Fruit fly (Drosophila melanogaster) whole organism, wandering third instar larva: Measurements from ENCODE around the gene Jhbp11.

Source experiments
- Hr78 ChIP-seq: fragments of >200 bp; optimal IDR thresholded peaks from 2 replicates; lab custom pipeline; 2017; ENCODE audit warnings: missing biosample characterization, missing genetic modification characterization
- brk ChIP-seq: fragments of 200-800 bp; sonication (Bioruptor generic); optimal IDR thresholded peaks from 2 replicates; lab custom pipeline; 2016; ENCODE audit warnings: missing biosample characterization, mild to moderate bottlenecking, missing genetic modification characterization
- dl ChIP-seq, 2 experiments: fragments of 175-275, 200-275 bp in 1 of 2; fragments of 200-275 bp in 1 of 2; sonication (Bioruptor generic); optimal IDR thresholded peaks; lab custom pipeline; 2018; ENCODE audit warnings: mild to moderate bottlenecking in 2 of 2, missing biosample characterization in 2 of 2, missing genetic modification characterization in 2 of 2, moderate library complexity in 2 of 2; ENCODE audit not compliant: partially characterized antibody in 2 of 2, insufficient read depth in 1 of 2
- pan ChIP-seq: fragments of >200 bp; optimal IDR thresholded peaks from 2 replicates; lab custom pipeline; 2017
- psq ChIP-seq: fragments of 200-800 bp; sonication (Bioruptor generic); optimal IDR thresholded peaks from 3 replicates; lab custom pipeline; 2017; ENCODE audit warnings: missing biosample characterization, mild to moderate bottlenecking, missing genetic modification characterization, moderate library complexity
- sage ChIP-seq: fragments of 200-800 bp; sonication (Bioruptor generic); optimal IDR thresholded peaks from 2 replicates; lab custom pipeline; 2016; ENCODE audit warnings: missing biosample characterization, mild to moderate bottlenecking, missing genetic modification characterization
- usp ChIP-seq: fragments of >200 bp; optimal IDR thresholded peaks from 2 replicates; lab custom pipeline; 2017; ENCODE audit warnings: missing biosample characterization, missing genetic modification characterization

- TF ChIP-seq sage (GFP tag; lab: Kevin White, UChicago) (no peak), Hr78 (GFP tag; lab: Kevin White, UChicago) (no peak), psq (GFP tag; lab: Kevin White, UChicago) (no peak), dl (GFP tag; optimal IDR thresholded peaks at IDR 0.05; lab: Kevin White, UChicago; ENCODE audit: insufficient read depth in 1 of 2, partially characterized antibody in 2 of 2) (no peak), brk (GFP tag; lab: Kevin White, UChicago) (no peak), pan (lab: Kevin White, UChicago) (no peak), usp (GFP tag; lab: Kevin White, UChicago) (no peak)
Observed at dm6 chr3R:27056152-27056551, 44.9 kb upstream of the Jhbp11 start.
